Worm (Caenorhabditis elegans) whole organism, mixed stage, embryonic: ENCODE results near the gene T01B11.1.

Experiments used
- ceh-83 ChIP-seq: fragments of 200-800 bp; sonication (Bioruptor generic); optimal IDR thresholded peaks from 2 replicates; lab custom pipeline; 2018; ENCODE audit warnings: mild to moderate bottlenecking, missing genetic modification characterization, missing compliant biosample characterization
- drap-1 ChIP-seq: fragments of 200-800 bp; sonication (Bioruptor generic); optimal IDR thresholded peaks from 3 replicates; lab custom pipeline; 2018; ENCODE audit warnings: mild to moderate bottlenecking, missing genetic modification characterization, missing compliant biosample characterization
- nhr-12 ChIP-seq: fragments of 150-350 bp; optimal IDR thresholded peaks from 2 replicates; lab custom pipeline; 2014; ENCODE audit warnings: missing biosample characterization, missing genetic modification characterization
- nhr-237 ChIP-seq: fragments of 150-350 bp; optimal IDR thresholded peaks from 2 replicates; lab custom pipeline; 2014; ENCODE audit warnings: missing biosample characterization, missing genetic modification characterization
- nhr-28 ChIP-seq: fragments of 150-350 bp; optimal IDR thresholded peaks from 2 replicates; lab custom pipeline; 2014; ENCODE audit warnings: missing biosample characterization, missing genetic modification characterization
- nhr-76 ChIP-seq: sonication (generic microtip); optimal IDR thresholded peaks from 2 replicates; lab custom pipeline; 2017; ENCODE audit warnings: missing biosample characterization, missing genetic modification characterization
- unc-62 ChIP-seq: fragments of 150-350 bp; optimal IDR thresholded peaks from 2 replicates; lab custom pipeline; 2014; ENCODE audit warnings: missing biosample characterization, missing genetic modification reagents, missing genetic modification characterization
- ztf-11 ChIP-seq: fragments of 150-350 bp; optimal IDR thresholded peaks from 2 replicates; lab custom pipeline; 2014; ENCODE audit warnings: missing biosample characterization, missing genetic modification characterization

DNA sequence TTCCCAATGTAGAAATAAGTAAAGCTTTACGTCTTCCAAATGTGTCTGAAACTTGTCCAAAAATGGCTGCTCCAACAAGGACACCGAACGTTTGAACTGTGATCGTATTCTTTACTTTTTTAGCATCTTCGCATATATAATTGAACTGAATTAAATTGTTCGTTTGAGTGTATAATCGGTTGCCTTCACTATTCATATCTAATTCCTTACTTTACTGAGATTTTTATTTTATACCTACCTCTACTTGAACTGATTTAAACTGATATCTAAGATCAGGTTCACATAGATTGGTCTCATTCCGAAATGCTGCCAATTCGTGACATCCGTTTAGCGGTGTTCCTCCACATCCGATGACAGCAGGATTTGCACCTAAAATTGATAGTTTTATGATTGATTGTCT lies 15.4 kb downstream of the T01B11.1 start:
- no peak for TF ChIP-seq ceh-83 (GFP tag; lab: Kevin White, UChicago)
- no peak for TF ChIP-seq nhr-12
- no peak for TF ChIP-seq nhr-76 (tag; lab: Kevin White, UChicago)
- TF ChIP-seq unc-62 (GFP tag; lab: Kevin White, UChicago): no peak
- no peak for TF ChIP-seq nhr-237 (tag; lab: Kevin White, UChicago)
- TF ChIP-seq ztf-11: no peak
- no peak for TF ChIP-seq nhr-28 (tag; lab: Kevin White, UChicago)
- TF ChIP-seq drap-1: no peak
